Worm (Caenorhabditis elegans): ENCODE results near the gene CC8.2.
A peak's percentile ranks its signal among the peaks of the same experiment; 100 is the strongest.

Gene CC8.2

ce11 chrIV:3611845-3612244 lies 36.6 kb downstream of the CC8.2 start (continued):
- TF ChIP-seq nhr-48 (tag; optimal IDR thresholded peaks at IDR 0.05) (peak; percentile 83), nhr-237 (tag; optimal IDR thresholded peaks at IDR 0.05) (no peak), set-16 (GFP tag; IDR thresholded peaks at IDR 0.05) (peak; percentile 49; the same call in 1 of the 2 replicates), T26A8.4 (GFP tag; IDR thresholded peaks at IDR 0.05) (peak; percentile 64; the same call in 1 of the 2 replicates), lin-38 (GFP tag; IDR thresholded peaks at IDR 0.05) (peak; percentile 47), zip-2 (tag; optimal IDR thresholded peaks at IDR 0.05) (no peak), lin-39 (tag; optimal IDR thresholded peaks at IDR 0.05) (no peak), ceh-20 (GFP tag; IDR thresholded peaks at IDR 0.05) (peak; percentile 82), dmd-6 (GFP tag; IDR thresholded peaks at IDR 0.05) (peak; percentile 87), nhr-10 (tag; optimal IDR thresholded peaks at IDR 0.05) (peak; percentile 52), Y75B8A.6 (GFP tag; IDR thresholded peaks at IDR 0.05) (no peak), tra-1 (GFP tag; IDR thresholded peaks at IDR 0.05) (peak; percentile 82), hmg-1.1 (GFP tag; IDR thresholded peaks at IDR 0.05) (no peak), zag-1 (tag; optimal IDR thresholded peaks at IDR 0.05) (no peak), lin-29 (GFP tag; IDR thresholded peaks at IDR 0.05) (no peak), zfp-2 (tag; optimal IDR thresholded peaks at IDR 0.05) (no peak), lin-1 (GFP tag; IDR thresholded peaks at IDR 0.05) (peak; percentile 84), dmd-9 (GFP tag; IDR thresholded peaks at IDR 0.05) (no peak), ceh-62 (tag; optimal IDR thresholded peaks at IDR 0.05) (no peak), nhr-76 (tag; optimal IDR thresholded peaks at IDR 0.05) (no peak), unc-39 (tag; optimal IDR thresholded peaks at IDR 0.05) (no peak), ZK546.5 (tag; optimal IDR thresholded peaks at IDR 0.05) (no peak), nhr-28 (tag; optimal IDR thresholded peaks at IDR 0.05) (peak; percentile 89), daf-12 (tag; optimal IDR thresholded peaks at IDR 0.05) (no peak), nhr-102 (tag; optimal IDR thresholded peaks at IDR 0.05) (peak; percentile 86), tag-97 (GFP tag; IDR thresholded peaks at IDR 0.05) (no peak), ZK337.2 (GFP tag; IDR thresholded peaks at IDR 0.05) (no peak), lim-7 (GFP tag; IDR thresholded peaks at IDR 0.05) (no peak), F44E2.7 (GFP tag; IDR thresholded peaks at IDR 0.05) (no peak), vab-7 (GFP tag; IDR thresholded peaks at IDR 0.05) (no peak), zfp-3 (GFP tag; conservative IDR thresholded peaks at IDR 0.05) (no peak), mdt-29 (GFP tag; IDR thresholded peaks at IDR 0.05) (peak; percentile 65), nhr-77 (tag; optimal IDR thresholded peaks at IDR 0.05) (peak; percentile 64), rbr-2 (tag; optimal IDR thresholded peaks at IDR 0.05) (no peak), ceh-82 (tag; optimal IDR thresholded peaks at IDR 0.05) (no peak), nhr-6 (tag; optimal IDR thresholded peaks at IDR 0.05) (no peak), hlh-30 (tag; optimal IDR thresholded peaks at IDR 0.05; ENCODE audit: insufficient read depth) (peak; percentile 80), aly-2 (tag; optimal IDR thresholded peaks at IDR 0.05) (no peak), madf-9 (GFP tag; conservative IDR thresholded peaks at IDR 0.05) (no peak), ces-1 (GFP tag; optimal IDR thresholded peaks at IDR 0.05) (no peak), F26F4.8 (GFP tag; conservative IDR thresholded peaks at IDR 0.05) (no peak), Y5F2A.4 (GFP tag; optimal IDR thresholded peaks at IDR 0.05) (no peak), nhr-111 (GFP tag; optimal IDR thresholded peaks at IDR 0.05) (no peak), arid-1 (GFP tag; conservative IDR thresholded peaks at IDR 0.05) (no peak), attf-4 (tag; optimal IDR thresholded peaks at IDR 0.05) (no peak), snpc-4 (tag; optimal IDR thresholded peaks at IDR 0.05) (no peak), gei-8 (GFP tag; optimal IDR thresholded peaks at IDR 0.05) (peak; percentile 59), saeg-2 (GFP tag; IDR thresholded peaks at IDR 0.05) (peak; percentile 76; the same call in 1 of the 2 replicates), hlh-11 (tag; optimal IDR thresholded peaks at IDR 0.05) (peak; percentile 97), lir-3 (tag; optimal IDR thresholded peaks at IDR 0.05) (no peak), daf-19 (GFP tag; conservative IDR thresholded peaks at IDR 0.05) (no peak), mxl-3 (GFP tag; optimal IDR thresholded peaks at IDR 0.05) (peak; percentile 62), jun-1 (tag; optimal IDR thresholded peaks at IDR 0.05) (peak; percentile 55)
